Worm (Caenorhabditis elegans) whole organism, L4/young adult: Measurements from ENCODE around the gene R12B2.13.

Experiments used
- W03F9.2 ChIP-seq: fragments of 150-350 bp; optimal IDR thresholded peaks from 2 replicates; lab custom pipeline; 2014; ENCODE audit warnings: missing biosample characterization, missing genetic modification characterization
- dao-5 ChIP-seq: sonication (generic microtip); optimal IDR thresholded peaks from 2 replicates; lab custom pipeline; 2016; ENCODE audit warnings: missing genotype, missing genetic modification characterization, moderate library complexity, missing compliant biosample characterization
- him-1 ChIP-seq: sonication (generic microtip); optimal IDR thresholded peaks from 2 replicates; lab custom pipeline; 2016; ENCODE audit warnings: missing genotype, missing genetic modification reagents, missing genetic modification characterization, missing compliant biosample characterization

R12B2.13 gene

ce11 chrIII:5839147-5839546 is 5.9 kb upstream of the R12B2.13 start:
- no peak for TF ChIP-seq W03F9.2 (tag; lab: Kevin White, UChicago)
- no peak for TF ChIP-seq dao-5 (tag; lab: Kevin White, UChicago)
- TF ChIP-seq him-1 (tag; lab: Kevin White, UChicago) = no peak

ce11 chrIII:5838159-5839046 is 5.1 kb upstream of the R12B2.13 start:
- TF ChIP-seq dao-5 (tag; lab: Kevin White, UChicago) (no peak), W03F9.2 (tag; lab: Kevin White, UChicago) (no peak), him-1 (tag; lab: Kevin White, UChicago) (no peak)

- TF ChIP-seq dao-5 (tag; lab: Kevin White, UChicago) = no peak
- no peak for TF ChIP-seq W03F9.2 (tag; lab: Kevin White, UChicago)
- TF ChIP-seq him-1 (tag; lab: Kevin White, UChicago) = no peak
Observed at ce11 chrIII:5836816-5837215, 3.5 kb upstream of the R12B2.13 start, which contains the start of gene W04D12.1. Gene W04D12.1, plus strand, starts transcription at chrIII:5836926.

- no peak for TF ChIP-seq dao-5 (tag; lab: Kevin White, UChicago)
- no peak for TF ChIP-seq him-1 (tag; lab: Kevin White, UChicago)
- TF ChIP-seq W03F9.2 (tag; lab: Kevin White, UChicago) = no peak
Observed at ce11 chrIII:5836261-5836660, 3.0 kb upstream of the R12B2.13 start.

- TF ChIP-seq W03F9.2 (tag; lab: Kevin White, UChicago) = no peak
- no peak for TF ChIP-seq him-1 (tag; lab: Kevin White, UChicago)
- no peak for TF ChIP-seq dao-5 (tag; lab: Kevin White, UChicago)
Observed at ce11 chrIII:5835163-5835871, 2.0 kb upstream of the R12B2.13 start.

- TF ChIP-seq W03F9.2 (tag; lab: Kevin White, UChicago) = no peak
- no peak for TF ChIP-seq dao-5 (tag; lab: Kevin White, UChicago)
- TF ChIP-seq him-1 (tag; lab: Kevin White, UChicago) = no peak
Observed at ce11 chrIII:5834663-5835062, 1.4 kb upstream of the R12B2.13 start.

- TF ChIP-seq W03F9.2 (tag; lab: Kevin White, UChicago) (no peak), him-1 (tag; lab: Kevin White, UChicago) (no peak), dao-5 (tag; lab: Kevin White, UChicago) (no peak)
Observed at ce11 chrIII:5834053-5834452, 777 bp upstream of the R12B2.13 start, which contains the start of gene R12B2.6. Gene R12B2.6, minus strand, starts transcription at chrIII:5834153.

- TF ChIP-seq him-1 (tag; lab: Kevin White, UChicago) (no peak), dao-5 (tag; lab: Kevin White, UChicago) (no peak), W03F9.2 (tag; lab: Kevin White, UChicago) (no peak)
Observed at ce11 chrIII:5832442-5832841, 834 bp downstream of the R12B2.13 start.

- TF ChIP-seq him-1 (tag; lab: Kevin White, UChicago) (no peak), W03F9.2 (tag; lab: Kevin White, UChicago) (no peak), dao-5 (tag; lab: Kevin White, UChicago) (no peak)
Observed at ce11 chrIII:5828065-5828464, 5.2 kb downstream of the R12B2.13 start.

- TF ChIP-seq him-1 (tag; lab: Kevin White, UChicago) = peak; percentile 39
- no peak for TF ChIP-seq W03F9.2 (tag; lab: Kevin White, UChicago)
Observed at ce11 chrIII:5826895-5827437, 6.3 kb downstream of the R12B2.13 start.

ce11 chrIII:5824450-5824972 is 8.8 kb downstream of the R12B2.13 start:
- TF ChIP-seq him-1 (tag; lab: Kevin White, UChicago) = no peak
- TF ChIP-seq W03F9.2 (tag; lab: Kevin White, UChicago) = no peak
- no peak for TF ChIP-seq dao-5 (tag; lab: Kevin White, UChicago)

ce11 chrIII:5823617-5824016 is 9.7 kb downstream of the R12B2.13 start, which contains the start of gene R12B2.8:
Gene R12B2.8, plus strand, starts transcription at chrIII:5823917.
- TF ChIP-seq him-1 (tag; lab: Kevin White, UChicago) = no peak
- TF ChIP-seq W03F9.2 (tag; lab: Kevin White, UChicago) = no peak
- no peak for TF ChIP-seq dao-5 (tag; lab: Kevin White, UChicago)

ce11 chrIII:5822816-5823215 is 10.5 kb downstream of the R12B2.13 start:
- TF ChIP-seq dao-5 (tag; lab: Kevin White, UChicago) (no peak), him-1 (tag; lab: Kevin White, UChicago) (no peak), W03F9.2 (tag; lab: Kevin White, UChicago) (no peak)
